Fruit fly (Drosophila melanogaster) whole organism, embryonic: ENCODE data around the gene CG9338.
A peak's percentile ranks its signal among the peaks of the same experiment; 100 is the strongest.

Experiments used
- Atf-2 ChIP-seq: fragments of 200-800 bp; sonication (Bioruptor generic); optimal IDR thresholded peaks from 2 replicates; lab custom pipeline; 2016; ENCODE audit warnings: missing biosample characterization, missing genetic modification characterization
- B-H1 ChIP-seq: fragments of 200-800 bp; sonication (Bioruptor generic); IDR thresholded peaks from 3 replicates; pipeline ENCODE4 v1.3.6; 2022; ENCODE audit warnings: missing biosample characterization, missing genetic modification characterization
- B-H2 ChIP-seq: fragments of 200-800 bp; sonication (Bioruptor generic); optimal IDR thresholded peaks from 2 replicates; lab custom pipeline; 2018; ENCODE audit warnings: missing biosample characterization, mild to moderate bottlenecking, missing genetic modification characterization
- BEAF-32 ChIP-seq: fragments of 200-800 bp; sonication (Bioruptor generic); optimal IDR thresholded peaks from 3 replicates; lab custom pipeline; 2017; ENCODE audit warnings: missing biosample characterization, missing genetic modification characterization, mild to moderate bottlenecking, moderate library complexity, missing genetic modification reagents
- Bteb2 ChIP-seq: fragments of 200-800 bp; sonication (Bioruptor generic); optimal IDR thresholded peaks from 2 replicates; lab custom pipeline; 2016; ENCODE audit warnings: missing biosample characterization, missing genetic modification characterization
- CG10321 ChIP-seq: fragments of 200-800 bp; sonication (Bioruptor generic); IDR thresholded peaks from 2 replicates; pipeline ENCODE4 v1.3.6; 2022; ENCODE audit warnings: missing biosample characterization, missing genetic modification characterization
- CG10565 ChIP-seq: fragments of 200-800 bp; sonication (Bioruptor generic); optimal IDR thresholded peaks from 3 replicates; lab custom pipeline; 2016; ENCODE audit warnings: missing biosample characterization, mild to moderate bottlenecking, missing genetic modification characterization
- CG11093 ChIP-seq: fragments of 200-800 bp; sonication (Bioruptor generic); IDR thresholded peaks from 3 replicates; pipeline ENCODE4 v1.3.6; 2022; ENCODE audit warnings: missing biosample characterization, missing genetic modification characterization
- CG12219 ChIP-seq: fragments of 200-800 bp; sonication (Bioruptor generic); optimal IDR thresholded peaks from 3 replicates; lab custom pipeline; 2018; ENCODE audit warnings: missing biosample characterization, mild to moderate bottlenecking, missing genetic modification characterization
- CG13287 ChIP-seq: fragments of 200-800 bp; sonication (Bioruptor generic); IDR thresholded peaks from 2 replicates; pipeline ENCODE4 v1.3.6; 2022; ENCODE audit warnings: missing biosample characterization, missing genetic modification characterization; ENCODE audit not compliant: partially characterized antibody
- CG13775 ChIP-seq: fragments of 200-800 bp; sonication (Bioruptor generic); optimal IDR thresholded peaks from 3 replicates; lab custom pipeline; 2017; ENCODE audit warnings: missing biosample characterization, mild to moderate bottlenecking, missing genetic modification characterization
- CG13894 ChIP-seq: fragments of 200-800 bp; sonication (Bioruptor generic); optimal IDR thresholded peaks from 3 replicates; lab custom pipeline; 2018; ENCODE audit warnings: missing biosample characterization, mild to moderate bottlenecking, missing genetic modification characterization, moderate library complexity
- CG1602 ChIP-seq: fragments of 200-800 bp; sonication (Bioruptor generic); optimal IDR thresholded peaks from 3 replicates; lab custom pipeline; 2016; ENCODE audit warnings: missing biosample characterization, missing genetic modification characterization
- CG2889 ChIP-seq: fragments of 200-800 bp; sonication (Bioruptor generic); IDR thresholded peaks from 3 replicates; pipeline ENCODE4 v1.3.6; 2022; ENCODE audit warnings: missing biosample characterization, missing genetic modification characterization
- CG33557 ChIP-seq: fragments of 200-800 bp; sonication (Bioruptor generic); optimal IDR thresholded peaks from 2 replicates; lab custom pipeline; 2019; ENCODE audit warnings: missing biosample characterization, mild to moderate bottlenecking, missing genetic modification characterization, moderate library complexity
- CG4730 ChIP-seq: fragments of 200-800 bp; sonication (Bioruptor generic); IDR thresholded peaks from 2 replicates; pipeline ENCODE4 v1.3.6; 2022; ENCODE audit warnings: missing biosample characterization, missing genetic modification characterization
- CG6175 ChIP-seq: fragments of 200-800 bp; sonication (Bioruptor generic); IDR thresholded peaks from 3 replicates; pipeline ENCODE4 v1.3.6; 2022; ENCODE audit warnings: missing biosample characterization, missing genetic modification characterization
- CG6854 ChIP-seq: fragments of 200-800 bp; sonication (Bioruptor generic); optimal IDR thresholded peaks from 3 replicates; lab custom pipeline; 2017; ENCODE audit warnings: missing biosample characterization, mild to moderate bottlenecking, missing genetic modification characterization
- CG7556 ChIP-seq: fragments of 200-800 bp; sonication (Bioruptor generic); optimal IDR thresholded peaks from 2 replicates; lab custom pipeline; 2017; ENCODE audit warnings: missing biosample characterization, mild to moderate bottlenecking, missing genetic modification characterization
- CG9932 ChIP-seq: fragments of 200-800 bp; sonication (Bioruptor generic); IDR thresholded peaks from 2 replicates; pipeline ENCODE4 v1.3.6; 2022; ENCODE audit warnings: missing biosample characterization, missing genetic modification characterization
- D ChIP-seq, 2 experiments: fragments of 200-800 bp in 1 of 2; fragments of >200 bp in 1 of 2; sonication (Bioruptor generic) in 1 of 2; optimal IDR thresholded peaks; 2 replicates in 1 of 2; 3 replicates in 1 of 2; lab custom pipeline; 2017; ENCODE audit warnings: mild to moderate bottlenecking in 1 of 2, missing biosample characterization in 1 of 2, missing genetic modification characterization in 1 of 2, missing genetic modification reagents in 1 of 2
- D19A ChIP-seq: fragments of 200-800 bp; optimal IDR thresholded peaks from 3 replicates; lab custom pipeline; 2019; ENCODE audit warnings: missing biosample characterization, mild to moderate bottlenecking, missing genetic modification characterization, moderate library complexity
- Deaf1 ChIP-seq: fragments of 200-800 bp; optimal IDR thresholded peaks from 3 replicates; lab custom pipeline; 2019; ENCODE audit warnings: missing biosample characterization, mild to moderate bottlenecking, missing genetic modification characterization, moderate library complexity
- Dip3 ChIP-seq: fragments of 200-800 bp; sonication (Bioruptor generic); optimal IDR thresholded peaks from 3 replicates; lab custom pipeline; 2016; ENCODE audit warnings: missing biosample characterization, missing genetic modification characterization
- ERR ChIP-seq: fragments of 200-800 bp; sonication (Bioruptor generic); optimal IDR thresholded peaks from 2 replicates; lab custom pipeline; 2016; ENCODE audit warnings: missing biosample characterization, missing genetic modification characterization
- Eip74EF ChIP-seq, 2 experiments: fragments of 200-800 bp in 1 of 2; fragments of >200 bp in 1 of 2; sonication (Bioruptor generic) in 1 of 2; optimal IDR thresholded peaks; 2 replicates each; lab custom pipeline; 2017 to 2019; ENCODE audit warnings: missing biosample characterization in 2 of 2, missing genetic modification characterization in 2 of 2, mild to moderate bottlenecking in 1 of 2, moderate library complexity in 1 of 2
- Fer1 ChIP-seq: fragments of 200-800 bp; sonication (Bioruptor generic); optimal IDR thresholded peaks from 2 replicates; lab custom pipeline; 2017; ENCODE audit warnings: missing biosample characterization, mild to moderate bottlenecking, missing genetic modification characterization
- Meics ChIP-seq: fragments of 200-800 bp; sonication (Bioruptor generic); optimal IDR thresholded peaks from 2 replicates; lab custom pipeline; 2017; ENCODE audit warnings: missing biosample characterization, mild to moderate bottlenecking, missing genetic modification characterization
- Mes4 ChIP-seq: fragments of 200-800 bp; sonication (Bioruptor generic); optimal IDR thresholded peaks from 2 replicates; lab custom pipeline; 2016; ENCODE audit warnings: missing biosample characterization, missing genetic modification characterization
- bcd ChIP-seq: fragments of 200-800 bp; sonication (Bioruptor generic); optimal IDR thresholded peaks from 2 replicates; lab custom pipeline; 2017; ENCODE audit warnings: missing biosample characterization, mild to moderate bottlenecking, missing genetic modification characterization
- bigmax ChIP-seq: fragments of 200-800 bp; sonication (Bioruptor generic); optimal IDR thresholded peaks from 2 replicates; lab custom pipeline; 2018; ENCODE audit warnings: missing biosample characterization, mild to moderate bottlenecking, missing genetic modification characterization
- bsh ChIP-seq, 2 experiments: fragments of 200-800 bp; sonication (Bioruptor generic); optimal IDR thresholded peaks; 2 replicates each; lab custom pipeline; 2017 to 2018; ENCODE audit warnings: mild to moderate bottlenecking in 2 of 2, missing biosample characterization in 2 of 2, missing genetic modification characterization in 2 of 2, moderate library complexity in 1 of 2
- croc ChIP-seq: fragments of 200-800 bp; sonication (Bioruptor generic); conservative IDR thresholded peaks from 3 replicates; pipeline ENCODE4 v1.3.6; 2022; ENCODE audit warnings: missing biosample characterization, missing genetic modification characterization
- cwo ChIP-seq: fragments of 200-800 bp; sonication (Bioruptor generic); optimal IDR thresholded peaks from 3 replicates; lab custom pipeline; 2017; ENCODE audit warnings: missing biosample characterization, missing genetic modification characterization, mild to moderate bottlenecking, moderate library complexity, missing genetic modification reagents
- emc ChIP-seq: fragments of 200-800 bp; sonication (Bioruptor generic); optimal IDR thresholded peaks from 2 replicates; lab custom pipeline; 2016; ENCODE audit warnings: missing biosample characterization, missing genetic modification characterization
- eve ChIP-seq, 2 experiments: fragments of >200 bp; optimal IDR thresholded peaks; 2 replicates each; lab custom pipeline; 2017; ENCODE audit warnings: missing biosample characterization in 2 of 2, missing genetic modification characterization in 2 of 2
- fu2 ChIP-seq: fragments of 200-800 bp; sonication (Bioruptor generic); optimal IDR thresholded peaks from 2 replicates; lab custom pipeline; 2016; ENCODE audit warnings: missing biosample characterization, missing genetic modification characterization
- gem ChIP-seq: fragments of 200-800 bp; sonication (Bioruptor generic); optimal IDR thresholded peaks from 2 replicates; lab custom pipeline; 2019; ENCODE audit warnings: missing biosample characterization, mild to moderate bottlenecking, missing genetic modification characterization, moderate library complexity
- gsb-n ChIP-seq: fragments of 200-800 bp; sonication (Bioruptor generic); optimal IDR thresholded peaks from 3 replicates; lab custom pipeline; 2018; ENCODE audit warnings: missing biosample characterization, mild to moderate bottlenecking, missing genetic modification characterization
- jing ChIP-seq: fragments of 200-800 bp; sonication (Bioruptor generic); optimal IDR thresholded peaks from 2 replicates; lab custom pipeline; 2018; ENCODE audit warnings: missing biosample characterization, mild to moderate bottlenecking, missing genetic modification characterization
- lbe ChIP-seq: fragments of 200-800 bp; sonication (Bioruptor generic); optimal IDR thresholded peaks from 2 replicates; lab custom pipeline; 2016; ENCODE audit warnings: missing biosample characterization, mild to moderate bottlenecking, missing genetic modification characterization
- nau ChIP-seq: fragments of 200-800 bp; sonication (Bioruptor generic); optimal IDR thresholded peaks from 3 replicates; lab custom pipeline; 2017; ENCODE audit warnings: missing biosample characterization, mild to moderate bottlenecking, missing genetic modification characterization, missing genetic modification reagents
- oc ChIP-seq: fragments of 200-800 bp; sonication (Bioruptor generic); optimal IDR thresholded peaks from 2 replicates; lab custom pipeline; 2018; ENCODE audit warnings: missing biosample characterization, mild to moderate bottlenecking, missing genetic modification characterization, moderate library complexity
- pfk ChIP-seq: fragments of 200-800 bp; sonication (Bioruptor generic); optimal IDR thresholded peaks from 2 replicates; lab custom pipeline; 2018; ENCODE audit warnings: missing biosample characterization, mild to moderate bottlenecking, missing genetic modification characterization, moderate library complexity
- phol ChIP-seq: fragments of 200-800 bp; sonication (Bioruptor generic); optimal IDR thresholded peaks from 3 replicates; lab custom pipeline; 2018; ENCODE audit warnings: missing biosample characterization, mild to moderate bottlenecking, missing genetic modification characterization, moderate library complexity
- salm ChIP-seq: fragments of 200-800 bp; sonication (Bioruptor generic); optimal IDR thresholded peaks from 2 replicates; lab custom pipeline; 2018; ENCODE audit warnings: missing biosample characterization, mild to moderate bottlenecking, missing genetic modification characterization
- tll ChIP-seq, 2 experiments: fragments of 200-800 bp in 1 of 2; fragments of >200 bp in 1 of 2; sonication (Bioruptor generic) in 1 of 2; optimal IDR thresholded peaks; 2 replicates each; lab custom pipeline; 2017 to 2019; ENCODE audit warnings: missing biosample characterization in 2 of 2, missing genetic modification characterization in 2 of 2, mild to moderate bottlenecking in 1 of 2, moderate library complexity in 1 of 2
- wor ChIP-seq: fragments of 200-800 bp; sonication (Bioruptor generic); IDR thresholded peaks from 2 replicates; pipeline ENCODE4 v1.3.6; 2022; ENCODE audit warnings: missing biosample characterization, missing genetic modification characterization
- yki ChIP-seq: fragments of >200 bp; optimal IDR thresholded peaks from 3 replicates; lab custom pipeline; 2018

Gene CG9338

DNA sequence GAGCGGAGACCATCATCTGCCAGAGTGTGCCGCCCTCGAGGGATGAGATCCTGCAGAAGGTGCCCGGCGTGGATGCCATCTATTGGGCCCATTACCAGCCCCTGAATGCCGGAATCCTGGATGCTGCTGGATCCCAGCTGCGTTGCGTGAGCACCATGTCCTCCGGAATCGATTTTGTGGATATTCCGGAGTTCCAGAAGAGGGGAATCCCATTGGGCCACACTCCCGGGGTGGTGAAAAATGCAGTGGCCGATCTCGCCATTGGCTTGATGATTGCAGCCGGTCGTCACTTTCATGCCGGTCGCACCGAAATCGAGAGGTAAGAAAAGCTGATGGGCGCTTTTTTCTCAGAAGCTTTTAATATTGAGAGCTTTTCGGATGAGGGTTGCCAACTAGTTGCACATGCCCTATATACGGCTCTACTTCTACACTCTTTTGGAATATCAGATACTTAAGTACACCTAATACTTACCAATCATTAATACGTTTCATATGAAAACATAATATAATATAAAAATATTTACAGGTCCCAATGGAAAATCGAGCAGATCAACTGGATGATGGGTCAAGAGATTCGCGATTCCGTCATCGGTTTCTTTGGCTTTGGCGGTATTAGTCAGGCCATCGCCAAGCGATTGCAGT, 35.1 kb upstream of the CG9338 start (continued):
- TF ChIP-seq lbe (GFP tag; lab: Kevin White, UChicago) (peak; percentile 33), salm (tag; lab: Kevin White, UChicago) (no peak), Meics (GFP tag; lab: Kevin White, UChicago) (peak; percentile 3), Mes4 (no peak), ERR (GFP tag; lab: Kevin White, UChicago) (no peak), fu2 (no peak), CG10321 (GFP tag; lab: Robert Waterston, UW) (0 out of 2 replicates have a peak, but pooled peaks have one; percentile 8), yki (lab: Kevin White, UChicago) (no peak), CG13775 (GFP tag; lab: Kevin White, UChicago) (no peak), bigmax (GFP tag; lab: Kevin White, UChicago) (no peak), CG2889 (GFP tag; lab: Robert Waterston, UW) (no peak), CG13894 (tag; lab: Kevin White, UChicago) (peak; percentile 18), B-H1 (GFP tag; lab: Robert Waterston, UW) (no peak), CG10565 (GFP tag; lab: Kevin White, UChicago) (no peak), bsh (GFP tag; optimal IDR thresholded peaks at IDR 0.05; lab: Kevin White, UChicago) (no peak), CG6854 (GFP tag; lab: Kevin White, UChicago) (no peak), Eip74EF (GFP tag; optimal IDR thresholded peaks at IDR 0.05; lab: Kevin White, UChicago) (no peak), CG4730 (GFP tag; lab: Robert Waterston, UW) (no peak), Fer1 (peak; percentile 33), Deaf1 (no peak), pfk (no peak), bcd (peak; percentile 4), CG1602 (GFP tag; lab: Kevin White, UChicago) (no peak), cwo (GFP tag; lab: Kevin White, UChicago) (no peak), CG6175 (no peak), eve (GFP tag; optimal IDR thresholded peaks at IDR 0.05; lab: Kevin White, UChicago) (no peak), Bteb2 (GFP tag; lab: Kevin White, UChicago) (no peak), CG12219 (no peak), oc (no peak), CG7556 (no peak), jing (GFP tag; lab: Kevin White, UChicago) (no peak), D19A (tag; lab: Kevin White, UChicago) (peak; percentile 50), tll (GFP tag; optimal IDR thresholded peaks at IDR 0.05; lab: Kevin White, UChicago) (no peak), phol (tag; lab: Kevin White, UChicago) (no peak), croc (GFP tag; lab: Robert Waterston, UW) (no peak), Atf-2 (GFP tag; lab: Kevin White, UChicago) (no peak), CG11093 (GFP tag; lab: Robert Waterston, UW) (no peak), emc (no peak), gem (tag; lab: Kevin White, UChicago) (no peak), BEAF-32 (GFP tag; lab: Kevin White, UChicago) (peak; percentile 12), D (optimal IDR thresholded peaks at IDR 0.05; lab: Kevin White, UChicago) (no peak), D (GFP tag; optimal IDR thresholded peaks at IDR 0.05; lab: Kevin White, UChicago) (no peak), Dip3 (GFP tag; lab: Kevin White, UChicago) (no peak), CG9932 (GFP tag; lab: Robert Waterston, UW) (peak; percentile 27), CG13287 (GFP tag; lab: Robert Waterston, UW) (peak; percentile 18; the same call in 1 of the 2 replicates), B-H2 (GFP tag; lab: Kevin White, UChicago) (peak; percentile 45), CG33557 (GFP tag; lab: Kevin White, UChicago) (no peak), wor (no peak), gsb-n (tag; lab: Kevin White, UChicago) (no peak), nau (GFP tag; lab: Kevin White, UChicago) (no peak)
